Fruit fly (Drosophila melanogaster) whole organism, embryonic: Measurements from ENCODE around the gene CG34301.

Experiments used
- ATbp ChIP-seq: fragments of 200-800 bp; sonication (Bioruptor generic); optimal IDR thresholded peaks from 2 replicates; lab custom pipeline; 2017; ENCODE audit warnings: missing biosample characterization, mild to moderate bottlenecking, missing genetic modification characterization, missing genetic modification reagents
- Ada2b ChIP-seq: fragments of 200-800 bp; sonication (Bioruptor generic); IDR thresholded peaks from 2 replicates; pipeline ENCODE4 v1.3.6; 2022; ENCODE audit warnings: missing biosample characterization, missing genetic modification characterization
- Aef1 ChIP-seq: fragments of 200-800 bp; sonication (Bioruptor generic); IDR thresholded peaks from 3 replicates; pipeline ENCODE4 v1.3.6; 2022; ENCODE audit warnings: missing biosample characterization, missing genetic modification characterization
- B-H1 ChIP-seq: fragments of 200-800 bp; sonication (Bioruptor generic); IDR thresholded peaks from 3 replicates; pipeline ENCODE4 v1.3.6; 2022; ENCODE audit warnings: missing biosample characterization, missing genetic modification characterization
- BtbVII ChIP-seq: fragments of 200-800 bp; sonication (Bioruptor generic); optimal IDR thresholded peaks from 3 replicates; lab custom pipeline; 2017; ENCODE audit warnings: missing biosample characterization, mild to moderate bottlenecking, missing genetic modification characterization
- C15 ChIP-seq: fragments of 200-800 bp; sonication (Bioruptor generic); IDR thresholded peaks from 3 replicates; pipeline ENCODE4 v1.3.6; 2022; ENCODE audit warnings: missing biosample characterization, missing genetic modification characterization
- CG10366 ChIP-seq: fragments of 200-800 bp; sonication (Bioruptor generic); IDR thresholded peaks from 2 replicates; pipeline ENCODE4 v1.3.6; 2022; ENCODE audit warnings: missing biosample characterization, missing genetic modification characterization
- CG1233 ChIP-seq: fragments of 200-800 bp; sonication (Bioruptor generic); optimal IDR thresholded peaks from 4 replicates; lab custom pipeline; 2018; ENCODE audit warnings: missing biosample characterization, mild to moderate bottlenecking, missing genetic modification characterization
- CG14441 ChIP-seq: fragments of 200-800 bp; sonication (Bioruptor generic); IDR thresholded peaks from 2 replicates; pipeline ENCODE4 v1.3.6; 2022; ENCODE audit warnings: missing biosample characterization, missing genetic modification characterization
- CG1602 ChIP-seq: fragments of 200-800 bp; sonication (Bioruptor generic); optimal IDR thresholded peaks from 3 replicates; lab custom pipeline; 2016; ENCODE audit warnings: missing biosample characterization, missing genetic modification characterization
- CG17361 ChIP-seq: fragments of 200-800 bp; sonication (Bioruptor generic); IDR thresholded peaks from 3 replicates; pipeline ENCODE4 v1.3.6; 2022; ENCODE audit warnings: missing biosample characterization, missing genetic modification characterization
- CG17385 ChIP-seq: fragments of 200-800 bp; sonication (Bioruptor generic); optimal IDR thresholded peaks from 3 replicates; lab custom pipeline; 2018; ENCODE audit warnings: missing biosample characterization, mild to moderate bottlenecking, missing genetic modification characterization
- CG17612 ChIP-seq: fragments of 200-800 bp; sonication (Bioruptor generic); IDR thresholded peaks from 2 replicates; pipeline ENCODE4 v1.3.6; 2022; ENCODE audit warnings: missing biosample characterization, missing genetic modification characterization
- CG18262 ChIP-seq: fragments of 200-800 bp; optimal IDR thresholded peaks from 3 replicates; lab custom pipeline; 2019; ENCODE audit warnings: missing biosample characterization, mild to moderate bottlenecking, missing genetic modification characterization, moderate library complexity
- CG18619 ChIP-seq: fragments of 200-800 bp; sonication (Bioruptor generic); optimal IDR thresholded peaks from 3 replicates; lab custom pipeline; 2017; ENCODE audit warnings: missing biosample characterization, mild to moderate bottlenecking, missing genetic modification characterization
- CG2875 ChIP-seq: fragments of 200-800 bp; sonication (Bioruptor generic); optimal IDR thresholded peaks from 2 replicates; lab custom pipeline; 2017; ENCODE audit warnings: missing biosample characterization, mild to moderate bottlenecking, missing genetic modification characterization, missing genetic modification reagents
- CG32532 ChIP-seq: fragments of 200-800 bp; sonication (Bioruptor generic); IDR thresholded peaks from 2 replicates; pipeline ENCODE4 v1.3.6; 2022; ENCODE audit warnings: missing biosample characterization, missing genetic modification characterization
- CG5245 ChIP-seq: fragments of 200-800 bp; sonication (Bioruptor generic); optimal IDR thresholded peaks from 3 replicates; lab custom pipeline; 2016; ENCODE audit warnings: missing biosample characterization, missing genetic modification characterization
- CG6683 ChIP-seq: fragments of 200-800 bp; sonication (Bioruptor generic); optimal IDR thresholded peaks from 2 replicates; lab custom pipeline; 2017; ENCODE audit warnings: missing biosample characterization, mild to moderate bottlenecking, missing genetic modification characterization, missing genetic modification reagents
- CG9609 ChIP-seq: fragments of 200-800 bp; sonication (Bioruptor generic); optimal IDR thresholded peaks from 3 replicates; lab custom pipeline; 2016; ENCODE audit warnings: missing biosample characterization, missing genetic modification characterization
- D ChIP-seq, 2 experiments: fragments of 200-800 bp in 1 of 2; fragments of >200 bp in 1 of 2; sonication (Bioruptor generic) in 1 of 2; optimal IDR thresholded peaks; 2 replicates in 1 of 2; 3 replicates in 1 of 2; lab custom pipeline; 2017; ENCODE audit warnings: mild to moderate bottlenecking in 1 of 2, missing biosample characterization in 1 of 2, missing genetic modification characterization in 1 of 2, missing genetic modification reagents in 1 of 2
- Dad ChIP-seq: fragments of 200-800 bp; sonication (Bioruptor generic); optimal IDR thresholded peaks from 3 replicates; lab custom pipeline; 2016; ENCODE audit warnings: missing biosample characterization, missing genetic modification characterization
- ERR ChIP-seq: fragments of 200-800 bp; sonication (Bioruptor generic); optimal IDR thresholded peaks from 2 replicates; lab custom pipeline; 2016; ENCODE audit warnings: missing biosample characterization, missing genetic modification characterization
- H15 ChIP-seq: fragments of 200-800 bp; sonication (Bioruptor generic); IDR thresholded peaks from 3 replicates; pipeline ENCODE4 v1.3.6; 2022; ENCODE audit warnings: missing biosample characterization, missing genetic modification characterization
- H2.0 ChIP-seq: fragments of 200-800 bp; sonication (Bioruptor generic); IDR thresholded peaks from 2 replicates; pipeline ENCODE4 v1.3.6; 2022; ENCODE audit warnings: missing biosample characterization, missing genetic modification characterization
- HLH4C ChIP-seq: fragments of 200-800 bp; sonication (Bioruptor generic); IDR thresholded peaks from 3 replicates; pipeline ENCODE4 v1.3.6; 2022; ENCODE audit warnings: missing biosample characterization, missing genetic modification characterization; ENCODE audit not compliant: partially characterized antibody
- Neu2 ChIP-seq: fragments of 200-800 bp; sonication (Bioruptor generic); optimal IDR thresholded peaks from 3 replicates; lab custom pipeline; 2016; ENCODE audit warnings: missing biosample characterization, missing genetic modification characterization, borderline replicate concordance
- NfI ChIP-seq: fragments of 200-800 bp; sonication (Bioruptor generic); optimal IDR thresholded peaks from 3 replicates; lab custom pipeline; 2018; ENCODE audit warnings: missing biosample characterization, mild to moderate bottlenecking, missing genetic modification characterization, moderate library complexity
- Pdp1 ChIP-seq, 2 experiments: fragments of 200-800 bp; sonication (Bioruptor generic); optimal IDR thresholded peaks; 3 replicates each; lab custom pipeline; 2016; ENCODE audit warnings: missing biosample characterization in 2 of 2, missing genetic modification characterization in 2 of 2, mild to moderate bottlenecking in 1 of 2, moderate library complexity in 1 of 2
- Ssrp ChIP-seq: fragments of 200-800 bp; sonication (Bioruptor generic); optimal IDR thresholded peaks from 2 replicates; lab custom pipeline; 2018; ENCODE audit warnings: missing biosample characterization, mild to moderate bottlenecking, missing genetic modification characterization, moderate library complexity
- Vsx1 ChIP-seq: fragments of 200-800 bp; sonication (Bioruptor generic); optimal IDR thresholded peaks from 2 replicates; lab custom pipeline; 2017; ENCODE audit warnings: missing biosample characterization, mild to moderate bottlenecking, missing genetic modification characterization, missing genetic modification reagents
- az2 ChIP-seq: fragments of 200-800 bp; sonication (Bioruptor generic); optimal IDR thresholded peaks from 3 replicates; lab custom pipeline; 2016; ENCODE audit warnings: missing biosample characterization, missing genetic modification characterization
- cas ChIP-seq: fragments of 200-800 bp; sonication (Bioruptor generic); IDR thresholded peaks from 2 replicates; pipeline ENCODE4 v1.3.6; 2022; ENCODE audit warnings: missing biosample characterization, missing genetic modification characterization
- chinmo ChIP-seq: fragments of 200-800 bp; sonication (Bioruptor generic); IDR thresholded peaks from 4 replicates; pipeline ENCODE4 v1.3.6; 2022; ENCODE audit warnings: missing biosample characterization, missing genetic modification characterization; ENCODE audit not compliant: partially characterized antibody
- da ChIP-seq: fragments of 200-800 bp; sonication (Bioruptor generic); optimal IDR thresholded peaks from 2 replicates; lab custom pipeline; 2016; ENCODE audit warnings: missing biosample characterization, missing genetic modification characterization
- danr ChIP-seq: fragments of 200-800 bp; sonication (Bioruptor generic); IDR thresholded peaks from 2 replicates; pipeline ENCODE4 v1.3.6; 2022; ENCODE audit warnings: missing biosample characterization, missing genetic modification characterization
- esg ChIP-seq: fragments of 200-800 bp; sonication (Bioruptor generic); conservative IDR thresholded peaks from 2 replicates; pipeline ENCODE4 v1.3.6; 2022; ENCODE audit warnings: missing biosample characterization, missing genetic modification characterization
- eve ChIP-seq, 2 experiments: fragments of >200 bp; optimal IDR thresholded peaks; 2 replicates each; lab custom pipeline; 2017; ENCODE audit warnings: missing biosample characterization in 2 of 2, missing genetic modification characterization in 2 of 2
- grn ChIP-seq: fragments of 200-800 bp; sonication (Bioruptor generic); optimal IDR thresholded peaks from 3 replicates; lab custom pipeline; 2017; ENCODE audit warnings: missing biosample characterization, missing genetic modification characterization
- hkb ChIP-seq, 2 experiments: fragments of 200-800 bp in 1 of 2; fragments of >200 bp in 1 of 2; sonication (Bioruptor generic) in 1 of 2; IDR thresholded peaks in 1 of 2; optimal IDR thresholded peaks in 1 of 2; 2 replicates each; pipeline versions ENCODE4 v1.3.6 to Lab custom; 2017 to 2022; ENCODE audit warnings: missing biosample characterization in 1 of 2, missing genetic modification characterization in 1 of 2
- onecut ChIP-seq: fragments of 200-800 bp; sonication (Bioruptor generic); IDR thresholded peaks from 2 replicates; pipeline ENCODE4 v1.3.6; 2022; ENCODE audit warnings: missing biosample characterization, missing genetic modification characterization
- otp ChIP-seq: fragments of 200-800 bp; sonication (Bioruptor generic); IDR thresholded peaks from 3 replicates; pipeline ENCODE4, ENCODE4 v1.3.6; 2022; ENCODE audit warnings: missing biosample characterization, missing genetic modification characterization
- sob ChIP-seq: fragments of 200-800 bp; sonication (Bioruptor generic); IDR thresholded peaks from 2 replicates; pipeline ENCODE4 v1.3.6; 2022; ENCODE audit warnings: missing biosample characterization, missing genetic modification characterization
- tap ChIP-seq: fragments of 200-800 bp; optimal IDR thresholded peaks from 3 replicates; lab custom pipeline; 2019; ENCODE audit warnings: missing biosample characterization, mild to moderate bottlenecking, missing genetic modification characterization, moderate library complexity
- tin ChIP-seq: fragments of 200-800 bp; sonication (Bioruptor generic); optimal IDR thresholded peaks from 3 replicates; lab custom pipeline; 2016; ENCODE audit warnings: missing biosample characterization, missing genetic modification characterization
- trem ChIP-seq: fragments of 200-800 bp; optimal IDR thresholded peaks from 3 replicates; lab custom pipeline; 2019; ENCODE audit warnings: missing biosample characterization, mild to moderate bottlenecking, missing genetic modification characterization, moderate library complexity
- wdn ChIP-seq: fragments of 200-800 bp; sonication (Bioruptor generic); IDR thresholded peaks from 2 replicates; pipeline ENCODE4 v1.3.6; 2022; ENCODE audit warnings: missing biosample characterization, missing genetic modification characterization
- zfh2 ChIP-seq: fragments of 200-800 bp; sonication (Bioruptor generic); optimal IDR thresholded peaks from 2 replicates; lab custom pipeline; 2016; ENCODE audit warnings: missing biosample characterization, missing genetic modification characterization

Gene CG34301

DNA sequence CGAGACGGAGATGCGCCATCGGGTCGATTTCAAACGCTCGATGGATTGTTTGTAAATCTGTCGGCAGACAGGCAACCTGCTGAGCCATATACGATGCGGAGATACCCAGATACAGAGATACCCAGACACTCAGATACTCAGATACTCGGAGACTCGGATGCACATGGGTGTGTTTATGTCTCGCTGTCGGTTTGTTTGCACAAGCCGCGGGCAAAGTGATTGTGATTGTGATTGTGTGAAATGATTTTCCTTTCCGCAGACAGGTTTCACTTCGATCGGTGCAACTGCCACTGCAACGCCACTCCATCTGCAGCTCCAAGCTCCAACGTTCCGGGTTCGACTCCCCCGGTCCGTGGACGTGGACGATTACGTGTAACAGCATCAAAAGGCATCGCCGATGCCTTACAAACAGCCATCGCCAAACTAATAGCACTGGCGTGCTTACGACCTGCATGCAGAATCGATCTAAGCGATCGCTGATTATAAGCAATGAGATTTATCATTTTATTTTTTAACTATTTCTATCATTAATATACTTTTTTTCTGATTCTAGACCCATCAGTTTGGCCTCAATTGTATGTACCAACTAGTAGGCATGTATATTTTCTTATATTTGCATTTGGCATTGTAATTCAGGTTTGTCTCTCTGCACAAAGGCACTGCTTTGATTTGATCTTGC is 15.6 kb downstream of the CG34301 start (continued):
- TF ChIP-seq Ada2b (GFP tag; lab: Robert Waterston, UW): peak; percentile 27; the same call in 1 of the 2 replicates
- TF ChIP-seq CG1233: peak; percentile 5
- TF ChIP-seq CG18619 (GFP tag; lab: Kevin White, UChicago): no peak
- TF ChIP-seq wdn (GFP tag; lab: Robert Waterston, UW): 0 out of 2 replicates have a peak, but pooled peaks have one; percentile 16
- peak; percentile 46; the same call in 1 of the 3 replicates for TF ChIP-seq CG17361 (GFP tag; lab: Robert Waterston, UW)
- TF ChIP-seq sob: peak; percentile 34; the same call in 1 of the 2 replicates
- TF ChIP-seq ATbp: peak; percentile 63
- peak; percentile 59; the same call in 1 of the 3 replicates for TF ChIP-seq H15 (GFP tag; lab: Robert Waterston, UW)
- TF ChIP-seq CG17612 (GFP tag; lab: Robert Waterston, UW): no peak
- TF ChIP-seq CG5245: peak; percentile 8
- no peak for TF ChIP-seq hkb (optimal IDR thresholded peaks at IDR 0.05; lab: Kevin White, UChicago)
- TF ChIP-seq hkb (GFP tag; IDR thresholded peaks at IDR 0.05; lab: Robert Waterston, UW): peak; percentile 79
- no peak for TF ChIP-seq da
- peak; percentile 25 for TF ChIP-seq grn
- peak; percentile 30 for TF ChIP-seq az2 (GFP tag; lab: Kevin White, UChicago)
- TF ChIP-seq NfI (GFP tag; lab: Kevin White, UChicago): peak; percentile 50
- TF ChIP-seq H2.0 (GFP tag; lab: Robert Waterston, UW): peak; percentile 72
- TF ChIP-seq ERR: no peak
- peak; percentile 41 for TF ChIP-seq CG17385 (GFP tag; lab: Kevin White, UChicago)
- TF ChIP-seq danr (GFP tag; lab: Robert Waterston, UW): peak; percentile 78
- no peak for TF ChIP-seq Neu2 (GFP tag; lab: Kevin White, UChicago)
- TF ChIP-seq chinmo (GFP tag; lab: Robert Waterston, UW): no peak
- peak; percentile 80 for TF ChIP-seq CG14441
- peak; percentile 69 for TF ChIP-seq tap (tag; lab: Kevin White, UChicago)
- TF ChIP-seq cas (GFP tag; lab: Robert Waterston, UW): no peak
- TF ChIP-seq eve (GFP tag; optimal IDR thresholded peaks at IDR 0.05; lab: Kevin White, UChicago): no peak
- peak; percentile 11 for TF ChIP-seq BtbVII (GFP tag; lab: Kevin White, UChicago)
- TF ChIP-seq Aef1: 0 out of 3 replicates have a peak, but pooled peaks have one; percentile 33
- TF ChIP-seq Vsx1 (GFP tag; lab: Kevin White, UChicago): peak; percentile 17
- 0 out of 2 replicates have a peak, but pooled peaks have one; percentile 22 for TF ChIP-seq onecut (GFP tag; lab: Robert Waterston, UW)
- TF ChIP-seq D (optimal IDR thresholded peaks at IDR 0.05; lab: Kevin White, UChicago): no peak
- peak; percentile 20 for TF ChIP-seq D (GFP tag; optimal IDR thresholded peaks at IDR 0.05; lab: Kevin White, UChicago)
- peak; percentile 19 for TF ChIP-seq trem (tag; lab: Kevin White, UChicago)
- TF ChIP-seq CG32532: peak; percentile 55; the same call in 1 of the 2 replicates
- peak; percentile 28; the same call in 1 of the 3 replicates for TF ChIP-seq otp (GFP tag; lab: Robert Waterston, UW)
- TF ChIP-seq CG2875 (GFP tag; lab: Kevin White, UChicago): no peak
- TF ChIP-seq CG10366: peak; percentile 65
- peak; percentile 43 for TF ChIP-seq CG1602 (GFP tag; lab: Kevin White, UChicago)
- peak; percentile 56; the same call in 2 of the 3 replicates for TF ChIP-seq B-H1 (GFP tag; lab: Robert Waterston, UW)
- TF ChIP-seq Pdp1 (GFP tag; optimal IDR thresholded peaks at IDR 0.05; lab: Kevin White, UChicago): peak; percentile 14 to 50
- no peak for TF ChIP-seq Dad
- no peak for TF ChIP-seq CG6683 (GFP tag; lab: Kevin White, UChicago)
- peak; percentile 26 for TF ChIP-seq tin
- no peak for TF ChIP-seq CG9609 (GFP tag; lab: Kevin White, UChicago)
- TF ChIP-seq esg (GFP tag; lab: Robert Waterston, UW): peak; percentile 49
- TF ChIP-seq zfh2: no peak
- TF ChIP-seq HLH4C (GFP tag; lab: Robert Waterston, UW): no peak
- peak; percentile 51 for TF ChIP-seq Ssrp
- TF ChIP-seq C15: no peak
- peak; percentile 69 for TF ChIP-seq CG18262 (tag; lab: Kevin White, UChicago)
